Worm (Caenorhabditis elegans) whole organism, mixed stage, embryonic: ENCODE data around the gene F55A4.3.

Source experiments
- elt-1 ChIP-seq: sonication (generic microtip); optimal IDR thresholded peaks from 2 replicates; lab custom pipeline; 2017; ENCODE audit warnings: missing genetic modification characterization, mild to moderate bottlenecking, missing compliant biosample characterization, antibody characterized with exemption, moderate library complexity, borderline replicate concordance; ENCODE audit not compliant: insufficient read depth
- lsy-2 ChIP-seq: fragments of 150-350 bp; optimal IDR thresholded peaks from 2 replicates; lab custom pipeline; 2014; ENCODE audit warnings: missing biosample characterization, missing genetic modification characterization
- nhr-12 ChIP-seq: fragments of 150-350 bp; optimal IDR thresholded peaks from 2 replicates; lab custom pipeline; 2014; ENCODE audit warnings: missing biosample characterization, missing genetic modification characterization
- nhr-76 ChIP-seq: sonication (generic microtip); optimal IDR thresholded peaks from 2 replicates; lab custom pipeline; 2017; ENCODE audit warnings: missing biosample characterization, missing genetic modification characterization
- snpc-4 ChIP-seq: fragments of 150-350 bp; optimal IDR thresholded peaks from 2 replicates; lab custom pipeline; 2014; ENCODE audit warnings: missing biosample characterization, missing genetic modification characterization
- zip-8 ChIP-seq: fragments of 150-350 bp; optimal IDR thresholded peaks from 2 replicates; lab custom pipeline; 2014; ENCODE audit warnings: missing biosample characterization, missing genetic modification characterization
- ztf-11 ChIP-seq: fragments of 150-350 bp; optimal IDR thresholded peaks from 2 replicates; lab custom pipeline; 2014; ENCODE audit warnings: missing biosample characterization, missing genetic modification characterization

DNA sequence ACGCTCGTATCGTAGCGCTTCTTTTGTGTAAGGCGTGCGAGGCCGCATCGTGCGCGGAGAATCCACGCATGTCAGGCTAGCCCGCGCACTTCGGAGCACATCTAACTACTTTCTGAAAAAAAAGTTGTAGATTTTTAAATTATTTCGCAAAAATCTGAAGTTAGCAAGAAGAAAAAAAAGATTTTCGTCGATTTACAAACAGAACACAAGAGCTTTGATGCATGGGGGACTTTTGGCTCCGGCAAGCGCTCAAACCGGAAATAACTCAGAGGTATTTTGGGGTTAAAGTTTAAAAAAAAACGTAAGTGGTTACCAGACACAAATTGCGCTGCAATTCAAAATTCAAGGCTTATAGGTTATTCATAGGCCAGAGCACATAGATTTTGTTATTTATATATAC is 7.5 kb downstream of the F55A4.3 start, which contains the start of the genes F55A4.13 and nlf-1:
- TF ChIP-seq nhr-12 (no peak), snpc-4 (tag; lab: Kevin White, UChicago) (no peak), ztf-11 (tag; lab: Kevin White, UChicago) (no peak), elt-1 (tag; lab: Kevin White, UChicago) (no peak), zip-8 (tag; lab: Kevin White, UChicago) (no peak), lsy-2 (tag; lab: Kevin White, UChicago) (no peak), nhr-76 (tag; lab: Kevin White, UChicago) (no peak)
